Worm (Caenorhabditis elegans) whole organism, L4 larva: ENCODE results near the gene ergi-3.

ENCODE experiments used
- F10B5.3 ChIP-seq: sonication (generic microtip); optimal IDR thresholded peaks from 2 replicates; lab custom pipeline; 2016; ENCODE audit warnings: mild to moderate bottlenecking, missing genetic modification characterization, missing compliant biosample characterization
- F26F4.8 ChIP-seq: fragments of 200-800 bp; sonication (Bioruptor generic); conservative IDR thresholded peaks from 2 replicates; pipeline ENCODE4 v1.3.6; 2022; ENCODE audit warnings: missing genetic modification characterization, missing compliant biosample characterization
- T20F7.1 ChIP-seq: fragments of 200-800 bp; sonication (Bioruptor generic); optimal IDR thresholded peaks from 2 replicates; lab custom pipeline; 2018; ENCODE audit warnings: mild to moderate bottlenecking, missing genetic modification characterization, missing compliant biosample characterization
- ZK546.5 ChIP-seq, 2 experiments: sonication (generic microtip); optimal IDR thresholded peaks; 2 replicates each; lab custom pipeline; 2017; ENCODE audit warnings: missing biosample characterization in 2 of 2, missing genetic modification characterization in 2 of 2
- aha-1 ChIP-seq: fragments of 150-350 bp; peaks from one replicate; lab custom pipeline; 2014; ENCODE audit warnings: missing biosample characterization, missing genetic modification characterization
- ceh-28 ChIP-seq: fragments of 150-350 bp; optimal IDR thresholded peaks from 2 replicates; lab custom pipeline; 2014; ENCODE audit warnings: missing biosample characterization, missing genetic modification reagents, missing genetic modification characterization
- ceh-32 ChIP-seq: sonication (generic microtip); optimal IDR thresholded peaks from 2 replicates; lab custom pipeline; 2016; ENCODE audit warnings: mild to moderate bottlenecking, missing genetic modification characterization, missing compliant biosample characterization; ENCODE audit not compliant: poor library complexity
- ceh-62 ChIP-seq: sonication (generic microtip); optimal IDR thresholded peaks from 2 replicates; lab custom pipeline; 2017; ENCODE audit warnings: missing biosample characterization, missing genetic modification characterization
- ctbp-1 ChIP-seq: fragments of 200-800 bp; sonication (Bioruptor generic); IDR thresholded peaks from 2 replicates; pipeline ENCODE4 v1.3.6; 2022; ENCODE audit warnings: missing genetic modification reagents, missing genetic modification characterization, missing compliant biosample characterization
- daf-16 ChIP-seq, 3 experiments: sonication (generic microtip); optimal IDR thresholded peaks; 2 replicates each; lab custom pipeline; 2016 to 2017; ENCODE audit warnings: missing genetic modification characterization in 3 of 3, missing genetic modification reagents in 3 of 3, mild to moderate bottlenecking in 2 of 3, missing compliant biosample characterization in 2 of 3, missing biosample characterization in 1 of 3, moderate library complexity in 1 of 3
- dmd-6 ChIP-seq: fragments of 200-800 bp; sonication (Bioruptor generic); IDR thresholded peaks from 2 replicates; pipeline ENCODE4 v1.3.6; 2022; ENCODE audit warnings: missing genetic modification reagents, missing genetic modification characterization, missing compliant biosample characterization
- dve-1 ChIP-seq: sonication (generic microtip); optimal IDR thresholded peaks from 2 replicates; lab custom pipeline; 2017; ENCODE audit warnings: antibody characterized with exemption, mild to moderate bottlenecking, missing genetic modification characterization, missing compliant biosample characterization; ENCODE audit not compliant: insufficient read depth
- egl-27 ChIP-seq: sonication (generic microtip); optimal IDR thresholded peaks from 3 replicates; lab custom pipeline; 2017; ENCODE audit warnings: missing biosample characterization, missing genetic modification reagents, missing genetic modification characterization
- fos-1 ChIP-seq: fragments of 150-350 bp; optimal IDR thresholded peaks from 2 replicates; lab custom pipeline; 2014; ENCODE audit warnings: missing biosample characterization, missing genetic modification characterization
- hif-1 ChIP-seq, 2 experiments: sonication (generic microtip); optimal IDR thresholded peaks; 2 replicates each; lab custom pipeline; 2016 to 2017; ENCODE audit warnings: missing compliant biosample characterization in 2 of 2, missing genetic modification characterization in 2 of 2, missing genetic modification reagents in 2 of 2, missing genotype in 2 of 2, mild to moderate bottlenecking in 1 of 2
- hlh-11 ChIP-seq: fragments of 200-800 bp; sonication (Bioruptor generic); optimal IDR thresholded peaks from 2 replicates; lab custom pipeline; 2018; ENCODE audit warnings: mild to moderate bottlenecking, missing genetic modification characterization, missing compliant biosample characterization
- lin-13 ChIP-seq: fragments of 150-350 bp; optimal IDR thresholded peaks from 2 replicates; lab custom pipeline; 2014; ENCODE audit warnings: missing biosample characterization, missing genetic modification reagents, missing genetic modification characterization
- lin-29 ChIP-seq: fragments of 200-800 bp; sonication (Bioruptor generic); IDR thresholded peaks from 2 replicates; pipeline ENCODE4 v1.3.6; 2022; ENCODE audit warnings: missing genetic modification reagents, missing genetic modification characterization, missing compliant biosample characterization
- lin-38 ChIP-seq: fragments of 200-800 bp; sonication (Bioruptor generic); IDR thresholded peaks from 2 replicates; pipeline ENCODE4 v1.3.6; 2022; ENCODE audit warnings: missing genetic modification reagents, missing genetic modification characterization, missing compliant biosample characterization
- lin-39 ChIP-seq: fragments of 150-350 bp; optimal IDR thresholded peaks from 2 replicates; lab custom pipeline; 2014; ENCODE audit warnings: missing biosample characterization, missing genetic modification reagents, missing genetic modification characterization
- mdl-1 ChIP-seq, 2 experiments: fragments of 150-350 bp in 1 of 2; sonication (generic microtip) in 1 of 2; optimal IDR thresholded peaks; 2 replicates each; lab custom pipeline; 2014 to 2017; ENCODE audit warnings: missing biosample characterization in 2 of 2, missing genetic modification characterization in 2 of 2
- mep-1 ChIP-seq: fragments of 150-350 bp; sonication (generic microtip); optimal IDR thresholded peaks from 3 replicates; lab custom pipeline; 2014; ENCODE audit warnings: missing biosample characterization, missing genetic modification characterization
- mxl-3 ChIP-seq: fragments of 200-800 bp; sonication (Bioruptor generic); optimal IDR thresholded peaks from 2 replicates; lab custom pipeline; 2018; ENCODE audit warnings: mild to moderate bottlenecking, missing genetic modification characterization, missing compliant biosample characterization
- nhr-28 ChIP-seq: fragments of 150-350 bp; optimal IDR thresholded peaks from 2 replicates; lab custom pipeline; 2014; ENCODE audit warnings: missing biosample characterization, missing genetic modification characterization
- nhr-48 ChIP-seq: sonication (generic microtip); optimal IDR thresholded peaks from 2 replicates; lab custom pipeline; 2016; ENCODE audit warnings: mild to moderate bottlenecking, missing genetic modification characterization, missing compliant biosample characterization
- nhr-76 ChIP-seq: fragments of 150-350 bp; optimal IDR thresholded peaks from 2 replicates; lab custom pipeline; 2014; ENCODE audit warnings: missing biosample characterization, missing genetic modification characterization
- php-3 ChIP-seq: fragments of 200-800 bp; sonication (Bioruptor generic); IDR thresholded peaks from 2 replicates; pipeline ENCODE4 v1.3.6; 2022; ENCODE audit warnings: missing genetic modification reagents, missing genetic modification characterization, missing compliant biosample characterization
- pqm-1 ChIP-seq: sonication (generic microtip); optimal IDR thresholded peaks from 2 replicates; lab custom pipeline; 2017; ENCODE audit warnings: missing biosample characterization, missing genetic modification characterization
- rbr-2 ChIP-seq: sonication (generic microtip); optimal IDR thresholded peaks from 2 replicates; lab custom pipeline; 2016; ENCODE audit warnings: missing genotype, missing genetic modification characterization, missing compliant biosample characterization
- saeg-2 ChIP-seq: fragments of 200-800 bp; sonication (Bioruptor generic); IDR thresholded peaks from 2 replicates; pipeline ENCODE4 v1.3.6; 2022; ENCODE audit warnings: missing genetic modification reagents, missing genetic modification characterization, missing compliant biosample characterization
- snpc-1.2 ChIP-seq: fragments of 200-800 bp; sonication (Bioruptor generic); IDR thresholded peaks from 2 replicates; pipeline ENCODE4 v1.3.6; 2022; ENCODE audit warnings: missing genetic modification reagents, missing genetic modification characterization, missing compliant biosample characterization
- tag-97 ChIP-seq: fragments of 200-800 bp; sonication (Bioruptor generic); IDR thresholded peaks from 2 replicates; pipeline ENCODE4 v1.3.6; 2022; ENCODE audit warnings: missing genetic modification characterization, missing compliant biosample characterization
- tra-1 ChIP-seq: fragments of 200-800 bp; sonication (Bioruptor generic); IDR thresholded peaks from 2 replicates; pipeline ENCODE4 v1.3.6; 2022; ENCODE audit warnings: missing genetic modification reagents, missing genetic modification characterization, missing compliant biosample characterization
- unc-62 ChIP-seq, 3 experiments: fragments of 150-350 bp in 1 of 3; sonication (generic microtip); optimal IDR thresholded peaks in 2 of 3; peaks in 1 of 3; 1 replicate in 1 of 3; 2 replicates in 2 of 3; lab custom pipeline; 2014 to 2017; ENCODE audit warnings: missing biosample characterization in 3 of 3, missing genetic modification characterization in 3 of 3, missing genetic modification reagents in 3 of 3, missing genotype in 1 of 3
- zag-1 ChIP-seq: fragments of 150-350 bp; optimal IDR thresholded peaks from 2 replicates; lab custom pipeline; 2014; ENCODE audit warnings: missing biosample characterization, missing genetic modification characterization
- ztf-7 ChIP-seq: fragments of 150-350 bp; optimal IDR thresholded peaks from 2 replicates; lab custom pipeline; 2014; ENCODE audit warnings: missing biosample characterization, missing genetic modification characterization

Gene ergi-3

DNA sequence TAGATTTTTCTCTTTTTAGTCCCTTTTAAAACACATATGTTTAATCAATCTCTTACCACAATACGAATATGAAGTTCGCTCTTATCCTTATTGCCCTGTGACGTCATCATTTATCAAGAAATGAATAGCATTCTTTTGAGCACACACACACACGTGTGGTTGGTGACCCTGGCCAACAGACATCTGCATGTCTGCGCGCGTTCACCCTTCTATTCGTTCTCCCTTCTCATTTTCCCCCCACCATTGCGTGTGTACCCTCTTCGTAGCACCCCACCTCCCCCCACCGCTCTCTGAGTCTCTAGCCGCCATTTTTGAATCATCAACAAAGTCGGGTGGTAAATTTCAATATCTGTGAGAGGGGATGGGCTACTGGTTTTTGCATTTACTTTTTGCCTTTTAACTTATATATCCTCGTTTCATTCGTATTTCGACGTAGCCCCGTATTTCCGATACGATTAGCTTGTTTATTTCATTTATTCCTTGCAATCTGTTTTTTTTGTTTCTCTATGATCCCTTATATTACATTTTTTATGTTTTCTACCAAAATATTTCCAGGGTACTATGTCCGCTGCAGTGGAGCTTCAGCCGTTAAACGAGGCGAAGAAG lies 15.9 kb downstream of the ergi-3 start, which contains the start of gene ent-2 (continued):
- TF ChIP-seq mdl-1 (tag; optimal IDR thresholded peaks at IDR 0.05; lab: Kevin White, UChicago), result peak in 1 of 2 experiments; percentile 84
- no peak for TF ChIP-seq lin-29 (GFP tag; lab: Robert Waterston, UW)
- peak; percentile 16 for TF ChIP-seq rbr-2 (tag; lab: Kevin White, UChicago)

DNA sequence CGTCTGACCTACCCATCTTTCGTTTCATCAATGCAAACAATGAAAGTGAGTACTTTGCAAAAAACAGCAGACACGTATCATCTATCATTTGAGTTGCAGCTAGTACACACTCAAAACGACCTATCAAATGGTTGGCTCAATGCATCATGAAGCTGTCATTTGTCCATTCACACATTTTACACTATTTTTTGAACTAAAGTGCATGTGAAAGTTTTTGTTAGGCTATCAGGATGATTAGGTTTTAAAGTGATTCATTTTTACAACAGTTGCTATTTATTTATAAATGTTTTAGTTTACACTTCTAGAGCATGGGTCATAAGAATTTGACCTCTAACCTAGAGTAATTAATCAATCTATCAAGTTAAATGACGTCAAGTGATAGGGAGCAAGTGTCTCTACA lies 16.6 kb downstream of the ergi-3 start:
- TF ChIP-seq snpc-1.2 (no peak), F26F4.8 (GFP tag; lab: Robert Waterston, UW) (no peak), unc-62 (GFP tag; optimal IDR thresholded peaks at IDR 0.05 in 1 of 2; lab: Kevin White, UChicago) (peak in 1 of 2 experiments; percentile 70), unc-62 (tag; optimal IDR thresholded peaks at IDR 0.05; lab: Kevin White, UChicago) (no peak), daf-16 (GFP tag; optimal IDR thresholded peaks at IDR 0.05; lab: Kevin White, UChicago) (peak in 1 of 2 experiments; percentile 78), daf-16 (tag; optimal IDR thresholded peaks at IDR 0.05; lab: Kevin White, UChicago) (no peak), dmd-6 (GFP tag; lab: Robert Waterston, UW) (0 out of 2 replicates have a peak, but pooled peaks have one; percentile 19), zag-1 (tag; lab: Kevin White, UChicago) (no peak), aha-1 (no peak), tag-97 (GFP tag; lab: Robert Waterston, UW) (no peak), F10B5.3 (no peak), ZK546.5 (tag; optimal IDR thresholded peaks at IDR 0.05; lab: Kevin White, UChicago) (no peak), ctbp-1 (GFP tag; lab: Robert Waterston, UW) (no peak), lin-39 (tag; lab: Kevin White, UChicago) (no peak), lin-38 (GFP tag; lab: Robert Waterston, UW) (no peak), nhr-28 (tag; lab: Kevin White, UChicago) (no peak), nhr-76 (tag; lab: Kevin White, UChicago) (no peak), hif-1 (tag; optimal IDR thresholded peaks at IDR 0.05; lab: Kevin White, UChicago) (no peak), fos-1 (tag; lab: Kevin White, UChicago) (no peak)

DNA sequence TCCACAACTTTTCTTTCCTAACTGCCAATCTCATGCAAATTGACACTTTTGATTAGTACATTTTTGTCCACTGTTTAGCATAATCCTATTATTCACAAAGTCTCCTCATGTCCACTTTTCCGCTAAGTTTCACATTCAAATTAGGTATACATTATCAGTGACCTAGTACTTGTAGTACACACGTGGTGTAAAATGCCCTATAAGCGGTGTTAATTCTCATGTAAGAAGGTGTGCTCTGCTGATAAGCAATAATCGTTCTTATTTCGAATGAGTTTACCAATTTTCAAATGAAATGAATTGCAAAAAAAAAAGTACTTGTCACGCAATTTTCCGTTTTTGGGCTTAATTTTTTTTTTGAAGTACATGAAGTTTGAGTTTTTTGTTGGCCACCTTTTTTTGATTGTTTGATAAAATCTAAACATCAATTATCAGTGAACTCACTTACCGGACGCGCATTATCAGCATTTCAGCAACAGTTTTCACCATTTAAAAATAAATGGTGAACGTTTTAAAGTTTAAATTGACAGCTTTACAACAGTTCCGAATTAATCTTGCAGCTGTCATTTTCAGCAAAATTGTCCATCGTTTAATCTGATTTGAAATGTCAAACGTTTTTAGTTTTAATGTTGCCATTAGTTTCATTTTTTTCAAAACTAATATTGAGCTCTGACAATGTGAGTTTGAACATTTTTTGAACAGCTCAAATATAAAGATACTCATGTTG lies 17.7 kb downstream of the ergi-3 start:
- TF ChIP-seq ceh-62 (tag; lab: Kevin White, UChicago) (no peak), mxl-3 (peak; percentile 14), lin-39 (tag; lab: Kevin White, UChicago) (no peak), ceh-28 (tag; lab: Kevin White, UChicago) (no peak), php-3 (GFP tag; lab: Robert Waterston, UW) (peak; percentile 62; the same call in 1 of the 2 replicates), hlh-11 (tag; lab: Kevin White, UChicago) (peak; percentile 42), mdl-1 (tag; optimal IDR thresholded peaks at IDR 0.05; lab: Kevin White, UChicago) (peak in 1 of 2 experiments; percentile 12), daf-16 (GFP tag; optimal IDR thresholded peaks at IDR 0.05; lab: Kevin White, UChicago) (no peak), daf-16 (tag; optimal IDR thresholded peaks at IDR 0.05; lab: Kevin White, UChicago) (peak; percentile 31), nhr-48 (tag; lab: Kevin White, UChicago) (peak; percentile 27), pqm-1 (tag; lab: Kevin White, UChicago) (peak; percentile 74), dve-1 (tag; lab: Kevin White, UChicago) (peak; percentile 42), F26F4.8 (GFP tag; lab: Robert Waterston, UW) (no peak), ceh-32 (tag; lab: Kevin White, UChicago) (no peak), nhr-28 (tag; lab: Kevin White, UChicago) (peak; percentile 80), ztf-7 (no peak), fos-1 (tag; lab: Kevin White, UChicago) (no peak), egl-27 (tag; lab: Kevin White, UChicago) (no peak), aha-1 (peak; percentile 87), dmd-6 (GFP tag; lab: Robert Waterston, UW) (peak; percentile 93), lin-13 (GFP tag; lab: Kevin White, UChicago) (no peak), saeg-2 (GFP tag; lab: Robert Waterston, UW) (0 out of 2 replicates have a peak, but pooled peaks have one; percentile 9), tra-1 (GFP tag; lab: Robert Waterston, UW) (peak; percentile 94), mep-1 (tag; lab: Kevin White, UChicago) (no peak), T20F7.1 (GFP tag; lab: Kevin White, UChicago) (peak; percentile 27)
